Worm (Caenorhabditis elegans): ENCODE measurements around the gene mlh-1.

ce11 chrIII:13528513-13529249, 14.3 kb upstream of the mlh-1 start:
- TF ChIP-seq aly-1 (tag; optimal IDR thresholded peaks at IDR 0.05) (no peak), tbx-37 (GFP tag; conservative IDR thresholded peaks at IDR 0.05) (no peak), hmbx-1 (tag; optimal IDR thresholded peaks at IDR 0.05) (no peak), ceh-13 (GFP tag; optimal IDR thresholded peaks at IDR 0.05) (no peak), tra-4 (tag; optimal IDR thresholded peaks at IDR 0.05) (no peak), sea-1 (GFP tag; conservative IDR thresholded peaks at IDR 0.05) (no peak), ama-1 (optimal IDR thresholded peaks at IDR 0.05) (no peak), hnd-1 (tag; optimal IDR thresholded peaks at IDR 0.05) (no peak), ceh-36 (tag; optimal IDR thresholded peaks at IDR 0.05) (no peak), flt-1 (GFP tag; IDR thresholded peaks at IDR 0.05) (no peak), ets-7 (tag; optimal IDR thresholded peaks at IDR 0.05) (no peak), tbx-11 (GFP tag; IDR thresholded peaks at IDR 0.05) (no peak), hmg-4 (GFP tag; optimal IDR thresholded peaks at IDR 0.05) (no peak), B0310.2 (tag; optimal IDR thresholded peaks at IDR 0.05) (no peak)

Measured in whole organism, early embryonic.